Worm (Caenorhabditis elegans): ENCODE data around the gene npa-1.

ce11 chrV:7089217-7089616 is 13.6 kb downstream of the npa-1 start:
- TF ChIP-seq snpc-4 (tag; optimal IDR thresholded peaks at IDR 0.05) (no peak), nhr-237 (tag; optimal IDR thresholded peaks at IDR 0.05) (no peak), ces-1 (GFP tag; optimal IDR thresholded peaks at IDR 0.05) (no peak), unc-120 (tag; optimal IDR thresholded peaks at IDR 0.05; ENCODE audit: poor library complexity, severe bottlenecking) (no peak), lin-13 (tag; optimal IDR thresholded peaks at IDR 0.05) (no peak), sptf-1 (tag; optimal IDR thresholded peaks at IDR 0.05) (no peak)

All from whole organism, mixed stage, embryonic.